Fruit fly (Drosophila melanogaster) S2 (cell line): ENCODE results near the gene CRIF.

Experiments
- CG8478 ChIP-seq: fragments of >200 bp; optimal IDR thresholded peaks from 2 replicates; lab custom pipeline; 2018
- CTCF ChIP-seq, 2 experiments: fragments of >200 bp; optimal IDR thresholded peaks; 2 replicates each; lab custom pipeline; 2018

DNA sequence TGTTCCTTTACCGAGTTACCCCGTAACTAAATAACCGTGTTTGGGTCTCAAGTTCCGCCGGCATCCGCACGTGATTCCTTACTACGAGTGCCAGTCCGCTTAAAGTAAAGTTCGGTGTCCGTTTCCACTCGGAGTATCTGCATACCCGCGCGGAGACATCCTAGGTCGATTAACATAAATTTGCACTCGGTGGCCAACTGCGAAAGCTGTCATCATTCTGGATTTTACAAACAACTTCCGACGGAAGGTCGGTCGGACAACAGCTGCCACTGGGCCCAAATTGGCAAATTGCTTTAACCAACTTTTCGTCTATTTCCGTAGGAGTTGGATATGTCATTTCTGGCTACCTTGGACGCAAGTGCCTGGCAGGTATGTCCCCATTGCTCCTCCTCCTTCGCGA is 17.8 kb upstream of the CRIF start, which contains the start of gene TfAP-2:
- TF ChIP-seq CTCF (optimal IDR thresholded peaks at IDR 0.05; lab: Kevin White, UChicago) (no peak), CG8478 (lab: Kevin White, UChicago) (no peak)
